Worm (Caenorhabditis elegans) whole organism, L2 larva: ENCODE results near the gene F21D12.2.

ENCODE experiments used
- C34F6.9 ChIP-seq: fragments of 150-350 bp; optimal IDR thresholded peaks from 2 replicates; lab custom pipeline; 2014; ENCODE audit warnings: missing biosample characterization, missing genetic modification characterization
- F13H6.1 ChIP-seq: sonication (generic microtip); optimal IDR thresholded peaks from 2 replicates; lab custom pipeline; 2016; ENCODE audit warnings: missing genetic modification characterization, missing compliant biosample characterization
- R02D3.7 ChIP-seq: fragments of 150-350 bp; optimal IDR thresholded peaks from 2 replicates; lab custom pipeline; 2014; ENCODE audit warnings: missing biosample characterization, missing genetic modification characterization
- Y55F3AM.14 ChIP-seq: fragments of 200-800 bp; sonication (Bioruptor generic); optimal IDR thresholded peaks from 2 replicates; lab custom pipeline; 2018; ENCODE audit warnings: mild to moderate bottlenecking, missing genetic modification characterization, missing compliant biosample characterization
- ZK546.5 ChIP-seq: sonication (generic microtip); optimal IDR thresholded peaks from 2 replicates; lab custom pipeline; 2017; ENCODE audit warnings: missing biosample characterization, missing genetic modification characterization
- alr-1 ChIP-seq: fragments of 150-350 bp; optimal IDR thresholded peaks from 2 replicates; lab custom pipeline; 2014; ENCODE audit warnings: missing biosample characterization, missing genetic modification characterization
- aly-2 ChIP-seq: fragments of 150-350 bp; optimal IDR thresholded peaks from 2 replicates; lab custom pipeline; 2014; ENCODE audit warnings: missing biosample characterization, missing genetic modification characterization
- blmp-1 ChIP-seq: sonication (generic microtip); optimal IDR thresholded peaks from 2 replicates; lab custom pipeline; 2017; ENCODE audit warnings: missing genetic modification characterization, mild to moderate bottlenecking, missing compliant biosample characterization, antibody characterized with exemption, moderate library complexity; ENCODE audit not compliant: insufficient read depth
- ceh-16 ChIP-seq: fragments of 150-350 bp; optimal IDR thresholded peaks from 2 replicates; lab custom pipeline; 2014; ENCODE audit warnings: missing biosample characterization, missing genetic modification characterization
- ceh-82 ChIP-seq: fragments of 150-350 bp; optimal IDR thresholded peaks from 2 replicates; lab custom pipeline; 2014; ENCODE audit warnings: missing biosample characterization, missing genetic modification characterization
- crh-2 ChIP-seq: sonication (generic microtip); optimal IDR thresholded peaks from 2 replicates; lab custom pipeline; 2017; ENCODE audit warnings: missing biosample characterization, missing genetic modification characterization
- dmd-4 ChIP-seq: sonication (generic microtip); optimal IDR thresholded peaks from 2 replicates; lab custom pipeline; 2017; ENCODE audit warnings: missing biosample characterization, missing genetic modification characterization
- egl-27 ChIP-seq: sonication (generic microtip); optimal IDR thresholded peaks from 3 replicates; lab custom pipeline; 2017; ENCODE audit warnings: missing biosample characterization, missing genetic modification reagents, missing genetic modification characterization
- elt-1 ChIP-seq: fragments of 150-350 bp; optimal IDR thresholded peaks from 2 replicates; lab custom pipeline; 2014; ENCODE audit warnings: missing biosample characterization, missing genetic modification characterization
- elt-3 ChIP-seq: sonication (generic microtip); optimal IDR thresholded peaks from 2 replicates; lab custom pipeline; 2017; ENCODE audit warnings: missing biosample characterization, missing genetic modification characterization
- fos-1 ChIP-seq: fragments of 150-350 bp; optimal IDR thresholded peaks from 2 replicates; lab custom pipeline; 2014; ENCODE audit warnings: missing biosample characterization, missing genetic modification characterization
- gmeb-1 ChIP-seq: fragments of 150-350 bp; optimal IDR thresholded peaks from 2 replicates; lab custom pipeline; 2014; ENCODE audit warnings: missing biosample characterization, missing genetic modification characterization
- lin-11 ChIP-seq: fragments of 150-350 bp; sonication (generic microtip); optimal IDR thresholded peaks from 2 replicates; lab custom pipeline; 2014; ENCODE audit warnings: missing biosample characterization, missing genetic modification characterization, inconsistent platforms, mixed read lengths
- lin-13 ChIP-seq: fragments of 150-350 bp; optimal IDR thresholded peaks from 2 replicates; lab custom pipeline; 2014; ENCODE audit warnings: missing biosample characterization, missing genetic modification reagents, missing genetic modification characterization
- lin-39 ChIP-seq: fragments of 150-350 bp; optimal IDR thresholded peaks from 2 replicates; lab custom pipeline; 2014; ENCODE audit warnings: missing biosample characterization, missing genetic modification reagents, missing genetic modification characterization
- lsy-2 ChIP-seq, 2 experiments: fragments of 150-350 bp in 1 of 2; sonication (generic microtip) in 1 of 2; optimal IDR thresholded peaks; 2 replicates each; lab custom pipeline; 2014 to 2017; ENCODE audit warnings: missing biosample characterization in 2 of 2, missing genetic modification characterization in 2 of 2
- mab-5 ChIP-seq: fragments of 150-350 bp; optimal IDR thresholded peaks from 2 replicates; lab custom pipeline; 2014; ENCODE audit warnings: missing biosample characterization, missing genetic modification characterization
- mbf-1 ChIP-seq: sonication (generic microtip); optimal IDR thresholded peaks from 2 replicates; lab custom pipeline; 2017; ENCODE audit warnings: missing biosample characterization, missing genetic modification characterization
- mdl-1 ChIP-seq, 2 experiments: fragments of 150-350 bp in 1 of 2; sonication (generic microtip) in 1 of 2; optimal IDR thresholded peaks; 2 replicates each; lab custom pipeline; 2017; ENCODE audit warnings: missing biosample characterization in 2 of 2, missing genetic modification characterization in 2 of 2
- nhr-10 ChIP-seq: sonication (generic microtip); optimal IDR thresholded peaks from 2 replicates; lab custom pipeline; 2017; ENCODE audit warnings: missing biosample characterization, missing genetic modification characterization
- nhr-11 ChIP-seq: fragments of 150-350 bp; optimal IDR thresholded peaks from 2 replicates; lab custom pipeline; 2014; ENCODE audit warnings: missing biosample characterization, missing genetic modification characterization
- nhr-12 ChIP-seq: fragments of 150-350 bp; optimal IDR thresholded peaks from 2 replicates; lab custom pipeline; 2014; ENCODE audit warnings: missing biosample characterization, missing genetic modification characterization
- nhr-129 ChIP-seq: fragments of 150-350 bp; optimal IDR thresholded peaks from 2 replicates; lab custom pipeline; 2014; ENCODE audit warnings: missing biosample characterization, missing genetic modification characterization
- nhr-21 ChIP-seq: fragments of 150-350 bp; optimal IDR thresholded peaks from 2 replicates; lab custom pipeline; 2014; ENCODE audit warnings: missing biosample characterization, missing genetic modification characterization
- nhr-23 ChIP-seq: fragments of 150-350 bp; optimal IDR thresholded peaks from 2 replicates; lab custom pipeline; 2014; ENCODE audit warnings: missing biosample characterization, missing genetic modification reagents, missing genetic modification characterization
- nhr-237 ChIP-seq: fragments of 150-350 bp; optimal IDR thresholded peaks from 2 replicates; lab custom pipeline; 2014; ENCODE audit warnings: missing biosample characterization, missing genetic modification characterization
- nhr-25 ChIP-seq: fragments of 150-350 bp; sonication (generic microtip); optimal IDR thresholded peaks from 3 replicates; lab custom pipeline; 2014; ENCODE audit warnings: missing biosample characterization, missing genetic modification characterization
- nhr-6 ChIP-seq: fragments of 150-350 bp; optimal IDR thresholded peaks from 2 replicates; lab custom pipeline; 2014; ENCODE audit warnings: missing biosample characterization, missing genetic modification characterization
- peb-1 ChIP-seq: fragments of 150-350 bp; optimal IDR thresholded peaks from 2 replicates; lab custom pipeline; 2014; ENCODE audit warnings: missing biosample characterization, missing genetic modification characterization
- sem-4 ChIP-seq: fragments of 150-350 bp; optimal IDR thresholded peaks from 2 replicates; lab custom pipeline; 2014; ENCODE audit warnings: missing biosample characterization, missing genetic modification reagents, missing genetic modification characterization
- sma-3 ChIP-seq: sonication (generic microtip); optimal IDR thresholded peaks from 2 replicates; lab custom pipeline; 2016; ENCODE audit warnings: missing genetic modification reagents, missing genetic modification characterization, missing compliant biosample characterization
- sma-9 ChIP-seq, 2 experiments: fragments of 150-350 bp in 1 of 2; sonication (generic microtip) in 1 of 2; optimal IDR thresholded peaks; 2 replicates each; lab custom pipeline; 2014 to 2016; ENCODE audit warnings: missing genetic modification characterization in 2 of 2, mild to moderate bottlenecking in 1 of 2, missing biosample characterization in 1 of 2, missing compliant biosample characterization in 1 of 2, missing genetic modification reagents in 1 of 2, moderate library complexity in 1 of 2
- snpc-4 ChIP-seq: fragments of 150-350 bp; optimal IDR thresholded peaks from 2 replicates; lab custom pipeline; 2014; ENCODE audit warnings: missing biosample characterization, missing genetic modification characterization
- unc-39 ChIP-seq: fragments of 150-350 bp; optimal IDR thresholded peaks from 2 replicates; lab custom pipeline; 2014; ENCODE audit warnings: missing biosample characterization, missing genetic modification characterization
- unc-55 ChIP-seq: fragments of 150-350 bp; sonication (generic microtip); optimal IDR thresholded peaks from 3 replicates; lab custom pipeline; 2014; ENCODE audit warnings: missing biosample characterization, missing genetic modification reagents, missing genetic modification characterization
- unc-62 ChIP-seq: fragments of 150-350 bp; optimal IDR thresholded peaks from 2 replicates; lab custom pipeline; 2014; ENCODE audit warnings: missing biosample characterization, missing genetic modification reagents, missing genetic modification characterization
- zag-1 ChIP-seq: fragments of 150-350 bp; optimal IDR thresholded peaks from 2 replicates; lab custom pipeline; 2014; ENCODE audit warnings: missing biosample characterization, missing genetic modification characterization
- ztf-1 ChIP-seq: fragments of 200-800 bp; sonication (Bioruptor generic); conservative IDR thresholded peaks from 2 replicates; pipeline ENCODE4 v1.3.6; 2022; ENCODE audit warnings: missing genetic modification characterization, missing compliant biosample characterization
- ztf-11 ChIP-seq: sonication (generic microtip); optimal IDR thresholded peaks from 2 replicates; lab custom pipeline; 2017; ENCODE audit warnings: missing biosample characterization, missing genetic modification characterization
- ztf-4 ChIP-seq: fragments of 150-350 bp; optimal IDR thresholded peaks from 2 replicates; lab custom pipeline; 2014; ENCODE audit warnings: missing biosample characterization, missing genetic modification characterization

The F21D12.2 gene

ce11 chrII:7319471-7319870 is 1.9 kb downstream of the F21D12.2 start:
- TF ChIP-seq Y55F3AM.14: peak; percentile 80
- TF ChIP-seq elt-1: no peak
- TF ChIP-seq aly-2 (tag; lab: Kevin White, UChicago): no peak
- no peak for TF ChIP-seq sma-3
- TF ChIP-seq unc-55 (GFP tag; lab: Kevin White, UChicago): peak; percentile 8

- TF ChIP-seq blmp-1 (no peak), unc-62 (GFP tag; lab: Kevin White, UChicago) (no peak), peb-1 (tag; lab: Kevin White, UChicago) (no peak), nhr-11 (no peak), elt-1 (no peak), Y55F3AM.14 (no peak), sma-9 (GFP tag; optimal IDR thresholded peaks at IDR 0.05; lab: Kevin White, UChicago) (peak; percentile 84), sma-9 (tag; optimal IDR thresholded peaks at IDR 0.05; lab: Kevin White, UChicago) (no peak), mbf-1 (tag; lab: Kevin White, UChicago) (no peak), lsy-2 (tag; optimal IDR thresholded peaks at IDR 0.05; lab: Kevin White, UChicago) (peak in 1 of 2 experiments; percentile 48), F13H6.1 (peak; percentile 83), lin-11 (tag; lab: Kevin White, UChicago) (no peak), ceh-82 (tag; lab: Kevin White, UChicago) (no peak), alr-1 (tag; lab: Kevin White, UChicago) (no peak), ZK546.5 (tag; lab: Kevin White, UChicago) (no peak), egl-27 (no peak), elt-3 (tag; lab: Kevin White, UChicago) (no peak), lin-39 (no peak), unc-39 (no peak), nhr-129 (tag; lab: Kevin White, UChicago) (peak; percentile 82), lin-13 (GFP tag; lab: Kevin White, UChicago) (peak; percentile 18), unc-55 (GFP tag; lab: Kevin White, UChicago) (no peak), dmd-4 (tag; lab: Kevin White, UChicago) (no peak), crh-2 (tag; lab: Kevin White, UChicago) (peak; percentile 22), nhr-6 (tag; lab: Kevin White, UChicago) (peak; percentile 53), sem-4 (tag; lab: Kevin White, UChicago) (no peak), ztf-1 (GFP tag; lab: Robert Waterston, UW) (no peak), mdl-1 (tag; optimal IDR thresholded peaks at IDR 0.05; lab: Kevin White, UChicago) (peak in 1 of 2 experiments; percentile 25), C34F6.9 (peak; percentile 57), sma-3 (no peak), ceh-16 (tag; lab: Kevin White, UChicago) (no peak), ztf-4 (tag; lab: Kevin White, UChicago) (peak; percentile 63), gmeb-1 (tag; lab: Kevin White, UChicago) (no peak), nhr-12 (no peak), aly-2 (tag; lab: Kevin White, UChicago) (no peak), nhr-21 (tag; lab: Kevin White, UChicago) (no peak)
Observed at ce11 chrII:7323317-7323716, 5.7 kb downstream of the F21D12.2 start.

ce11 chrII:7323925-7324324 is 6.4 kb downstream of the F21D12.2 start, which contains the start of gene F21D12.3:
TSS of gene F21D12.3 (minus strand) at chrII:7324025.
- TF ChIP-seq lin-13 (GFP tag; lab: Kevin White, UChicago): no peak
- no peak for TF ChIP-seq ztf-11 (tag; lab: Kevin White, UChicago)
- TF ChIP-seq ceh-82 (tag; lab: Kevin White, UChicago): no peak
- peak; percentile 44 for TF ChIP-seq unc-55 (GFP tag; lab: Kevin White, UChicago)
- TF ChIP-seq peb-1 (tag; lab: Kevin White, UChicago): no peak
- no peak for TF ChIP-seq nhr-10

ce11 chrII:7325063-7325480 is 7.5 kb downstream of the F21D12.2 start:
- TF ChIP-seq ztf-1 (GFP tag; lab: Robert Waterston, UW): no peak
- TF ChIP-seq Y55F3AM.14: no peak
- no peak for TF ChIP-seq egl-27
- TF ChIP-seq fos-1 (tag; lab: Kevin White, UChicago): peak; percentile 4
- no peak for TF ChIP-seq mdl-1 (tag; optimal IDR thresholded peaks at IDR 0.05; lab: Kevin White, UChicago)
- no peak for TF ChIP-seq nhr-237 (tag; lab: Kevin White, UChicago)
- TF ChIP-seq R02D3.7 (tag; lab: Kevin White, UChicago): no peak
- no peak for TF ChIP-seq nhr-25 (tag; lab: Kevin White, UChicago)
- no peak for TF ChIP-seq gmeb-1 (tag; lab: Kevin White, UChicago)
- TF ChIP-seq elt-1: no peak
- TF ChIP-seq alr-1 (tag; lab: Kevin White, UChicago): no peak
- TF ChIP-seq nhr-6 (tag; lab: Kevin White, UChicago): no peak
- peak; percentile 23 for TF ChIP-seq F13H6.1
- TF ChIP-seq unc-55 (GFP tag; lab: Kevin White, UChicago): peak; percentile 55
- TF ChIP-seq snpc-4 (tag; lab: Kevin White, UChicago): no peak
- no peak for TF ChIP-seq ztf-11 (tag; lab: Kevin White, UChicago)
- TF ChIP-seq nhr-12: no peak
- no peak for TF ChIP-seq mab-5 (tag; lab: Kevin White, UChicago)
- no peak for TF ChIP-seq nhr-11
- no peak for TF ChIP-seq zag-1
- no peak for TF ChIP-seq dmd-4 (tag; lab: Kevin White, UChicago)
- peak; percentile 86 for TF ChIP-seq crh-2 (tag; lab: Kevin White, UChicago)
- TF ChIP-seq lin-39: no peak
- no peak for TF ChIP-seq nhr-21 (tag; lab: Kevin White, UChicago)
- no peak for TF ChIP-seq nhr-23 (tag; lab: Kevin White, UChicago)
- TF ChIP-seq unc-39: no peak
- TF ChIP-seq ZK546.5 (tag; lab: Kevin White, UChicago): no peak
- TF ChIP-seq lsy-2 (tag; optimal IDR thresholded peaks at IDR 0.05; lab: Kevin White, UChicago): peak in 1 of 2 experiments; percentile 50
- no peak for TF ChIP-seq sma-3
